Fruit fly (Drosophila melanogaster) whole organism, embryonic: ENCODE measurements around the gene rols.

Experiments used
- ATbp ChIP-seq: fragments of 200-800 bp; sonication (Bioruptor generic); optimal IDR thresholded peaks from 2 replicates; lab custom pipeline; 2017; ENCODE audit warnings: missing biosample characterization, mild to moderate bottlenecking, missing genetic modification characterization, missing genetic modification reagents
- Abd-B ChIP-seq: fragments of 200-800 bp; sonication (Bioruptor generic); optimal IDR thresholded peaks from 2 replicates; lab custom pipeline; 2018; ENCODE audit warnings: missing biosample characterization, mild to moderate bottlenecking, missing genetic modification characterization, moderate library complexity
- Aef1 ChIP-seq: fragments of 200-800 bp; sonication (Bioruptor generic); IDR thresholded peaks from 3 replicates; pipeline ENCODE4 v1.3.6; 2022; ENCODE audit warnings: missing biosample characterization, missing genetic modification characterization
- Asciz ChIP-seq: fragments of 200-800 bp; sonication (Bioruptor generic); optimal IDR thresholded peaks from 2 replicates; lab custom pipeline; 2017; ENCODE audit warnings: missing biosample characterization, mild to moderate bottlenecking, missing genetic modification characterization, missing genetic modification reagents
- Blimp-1 ChIP-seq: fragments of 200-800 bp; sonication (Bioruptor generic); optimal IDR thresholded peaks from 3 replicates; lab custom pipeline; 2018; ENCODE audit warnings: missing biosample characterization, missing genetic modification characterization, mild to moderate bottlenecking, moderate library complexity, missing genetic modification reagents
- CG10209 ChIP-seq: fragments of 200-800 bp; sonication (Bioruptor generic); optimal IDR thresholded peaks from 3 replicates; lab custom pipeline; 2017; ENCODE audit warnings: missing biosample characterization, mild to moderate bottlenecking, missing genetic modification characterization, missing genetic modification reagents
- CG1024 ChIP-seq: fragments of 200-800 bp; sonication (Bioruptor generic); IDR thresholded peaks from 2 replicates; pipeline ENCODE4 v1.3.6; 2022; ENCODE audit warnings: missing biosample characterization, missing genetic modification characterization
- CG10267 ChIP-seq: fragments of 200-800 bp; sonication (Bioruptor generic); optimal IDR thresholded peaks from 2 replicates; lab custom pipeline; 2018; ENCODE audit warnings: missing biosample characterization, mild to moderate bottlenecking, missing genetic modification characterization, moderate library complexity
- CG12236 ChIP-seq: fragments of 200-800 bp; sonication (Bioruptor generic); optimal IDR thresholded peaks from 2 replicates; lab custom pipeline; 2016; ENCODE audit warnings: missing biosample characterization, missing genetic modification characterization
- CG13775 ChIP-seq: fragments of 200-800 bp; sonication (Bioruptor generic); optimal IDR thresholded peaks from 3 replicates; lab custom pipeline; 2017; ENCODE audit warnings: missing biosample characterization, mild to moderate bottlenecking, missing genetic modification characterization
- CG15514 ChIP-seq: fragments of 200-800 bp; sonication (Bioruptor generic); optimal IDR thresholded peaks from 3 replicates; lab custom pipeline; 2017; ENCODE audit warnings: missing biosample characterization, missing genetic modification characterization, mild to moderate bottlenecking, moderate library complexity, missing genetic modification reagents
- CG1603 ChIP-seq: fragments of 200-800 bp; sonication (Bioruptor generic); optimal IDR thresholded peaks from 2 replicates; lab custom pipeline; 2019; ENCODE audit warnings: missing biosample characterization, mild to moderate bottlenecking, missing genetic modification characterization, moderate library complexity
- CG16779 ChIP-seq: fragments of 200-800 bp; sonication (Bioruptor generic); IDR thresholded peaks from 2 replicates; pipeline ENCODE4 v1.3.6; 2022; ENCODE audit warnings: missing biosample characterization, missing genetic modification characterization
- CG17328 ChIP-seq: fragments of 200-800 bp; sonication (Bioruptor generic); IDR thresholded peaks from 2 replicates; pipeline ENCODE4 v1.3.6; 2022; ENCODE audit warnings: missing biosample characterization, missing genetic modification characterization
- CG17361 ChIP-seq: fragments of 200-800 bp; sonication (Bioruptor generic); IDR thresholded peaks from 3 replicates; pipeline ENCODE4 v1.3.6; 2022; ENCODE audit warnings: missing biosample characterization, missing genetic modification characterization
- CG2199 ChIP-seq: fragments of 200-800 bp; sonication (Bioruptor generic); IDR thresholded peaks from 3 replicates; pipeline ENCODE4 v1.3.6; 2022; ENCODE audit warnings: missing biosample characterization, missing genetic modification characterization
- CG30431 ChIP-seq: fragments of 200-800 bp; sonication (Bioruptor generic); optimal IDR thresholded peaks from 2 replicates; lab custom pipeline; 2017; ENCODE audit warnings: missing biosample characterization, missing genetic modification characterization
- CG3065 ChIP-seq: fragments of 200-800 bp; sonication (Bioruptor generic); optimal IDR thresholded peaks from 2 replicates; lab custom pipeline; 2016; ENCODE audit warnings: missing biosample characterization, missing genetic modification characterization
- CG34376 ChIP-seq: fragments of 200-800 bp; sonication (Bioruptor generic); optimal IDR thresholded peaks from 2 replicates; lab custom pipeline; 2018; ENCODE audit warnings: missing biosample characterization, mild to moderate bottlenecking, missing genetic modification characterization
- CG7963 ChIP-seq: fragments of 200-800 bp; sonication (Bioruptor generic); IDR thresholded peaks from 3 replicates; pipeline ENCODE4 v1.3.6; 2022; ENCODE audit warnings: missing biosample characterization, missing genetic modification characterization; ENCODE audit not compliant: partially characterized antibody
- CG9797 ChIP-seq: fragments of 200-800 bp; sonication (Bioruptor generic); optimal IDR thresholded peaks from 3 replicates; lab custom pipeline; 2018; ENCODE audit warnings: missing biosample characterization, mild to moderate bottlenecking, missing genetic modification characterization
- Dfd ChIP-seq, 2 experiments: fragments of >200 bp; optimal IDR thresholded peaks; 2 replicates each; lab custom pipeline; 2017; ENCODE audit warnings: missing biosample characterization in 2 of 2, missing genetic modification characterization in 2 of 2
- HmgD ChIP-seq: fragments of 200-800 bp; sonication (Bioruptor generic); optimal IDR thresholded peaks from 3 replicates; lab custom pipeline; 2016; ENCODE audit warnings: missing biosample characterization, missing genetic modification characterization
- Hr3 ChIP-seq: fragments of 200-800 bp; sonication (Bioruptor generic); optimal IDR thresholded peaks from 3 replicates; lab custom pipeline; 2016; ENCODE audit warnings: missing biosample characterization, missing genetic modification characterization
- Hr51 ChIP-seq, 2 experiments: fragments of 200-800 bp; sonication (Bioruptor generic); optimal IDR thresholded peaks; 2 replicates in 1 of 2; 3 replicates in 1 of 2; lab custom pipeline; 2016 to 2018; ENCODE audit warnings: missing biosample characterization in 2 of 2, missing genetic modification characterization in 2 of 2, mild to moderate bottlenecking in 1 of 2, moderate library complexity in 1 of 2
- Optix ChIP-seq: fragments of 200-800 bp; sonication (Bioruptor generic); IDR thresholded peaks from 3 replicates; pipeline ENCODE4 v1.3.6; 2022; ENCODE audit warnings: missing biosample characterization, missing genetic modification characterization
- Ravus ChIP-seq: fragments of 200-800 bp; sonication (Bioruptor generic); IDR thresholded peaks from 2 replicates; pipeline ENCODE4 v1.3.6; 2022; ENCODE audit warnings: missing biosample characterization, missing genetic modification characterization
- Ssrp ChIP-seq: fragments of 200-800 bp; sonication (Bioruptor generic); optimal IDR thresholded peaks from 2 replicates; lab custom pipeline; 2018; ENCODE audit warnings: missing biosample characterization, mild to moderate bottlenecking, missing genetic modification characterization, moderate library complexity
- Taf1 ChIP-seq: fragments of 200-800 bp; sonication (Bioruptor generic); IDR thresholded peaks from 2 replicates; pipeline ENCODE4 v1.3.6; 2022; ENCODE audit warnings: missing biosample characterization, missing genetic modification characterization
- Vsx1 ChIP-seq: fragments of 200-800 bp; sonication (Bioruptor generic); optimal IDR thresholded peaks from 2 replicates; lab custom pipeline; 2017; ENCODE audit warnings: missing biosample characterization, mild to moderate bottlenecking, missing genetic modification characterization, missing genetic modification reagents
- ewg ChIP-seq: fragments of 200-800 bp; sonication (Bioruptor generic); optimal IDR thresholded peaks from 3 replicates; lab custom pipeline; 2017; ENCODE audit warnings: mild to moderate bottlenecking, missing biosample characterization, missing genetic modification reagents, missing genetic modification characterization
- kni ChIP-seq: fragments of 200-800 bp; sonication (Bioruptor generic); optimal IDR thresholded peaks from 3 replicates; lab custom pipeline; 2017; ENCODE audit warnings: mild to moderate bottlenecking, missing biosample characterization, missing genetic modification reagents, missing genetic modification characterization
- lov ChIP-seq, 2 experiments: fragments of 200-800 bp in 1 of 2; fragments of >200 bp in 1 of 2; sonication (Bioruptor generic) in 1 of 2; IDR thresholded peaks in 1 of 2; optimal IDR thresholded peaks in 1 of 2; 2 replicates in 1 of 2; 3 replicates in 1 of 2; pipeline versions ENCODE4 v1.3.6 to Lab custom; 2017 to 2022; ENCODE audit warnings: missing biosample characterization in 1 of 2, missing genetic modification characterization in 1 of 2
- nom ChIP-seq: fragments of 200-800 bp; sonication (Bioruptor generic); optimal IDR thresholded peaks from 2 replicates; lab custom pipeline; 2017; ENCODE audit warnings: missing biosample characterization, missing genetic modification characterization, mild to moderate bottlenecking, moderate library complexity, missing genetic modification reagents
- otp ChIP-seq: fragments of 200-800 bp; sonication (Bioruptor generic); IDR thresholded peaks from 3 replicates; pipeline ENCODE4, ENCODE4 v1.3.6; 2022; ENCODE audit warnings: missing biosample characterization, missing genetic modification characterization
- peb ChIP-seq: fragments of 200-800 bp; sonication (Bioruptor generic); IDR thresholded peaks from 2 replicates; pipeline ENCODE4 v1.3.6; 2022; ENCODE audit warnings: missing biosample characterization, missing genetic modification characterization
- phol ChIP-seq: fragments of 200-800 bp; sonication (Bioruptor generic); optimal IDR thresholded peaks from 3 replicates; lab custom pipeline; 2018; ENCODE audit warnings: missing biosample characterization, mild to moderate bottlenecking, missing genetic modification characterization, moderate library complexity
- sens ChIP-seq: fragments of 200-800 bp; sonication (Bioruptor generic); peaks from one replicate; lab custom pipeline; 2016; ENCODE audit warnings: missing biosample characterization, missing genetic modification characterization
- sob ChIP-seq: fragments of 200-800 bp; sonication (Bioruptor generic); IDR thresholded peaks from 2 replicates; pipeline ENCODE4 v1.3.6; 2022; ENCODE audit warnings: missing biosample characterization, missing genetic modification characterization
- toy ChIP-seq: fragments of 200-800 bp; sonication (Bioruptor generic); IDR thresholded peaks from 2 replicates; pipeline ENCODE4 v1.3.6; 2022; ENCODE audit warnings: missing biosample characterization, missing genetic modification characterization
- ttk ChIP-seq: fragments of 200-800 bp; sonication (Bioruptor generic); IDR thresholded peaks from 2 replicates; pipeline ENCODE4 v2.1.2; 2022; ENCODE audit warnings: missing biosample characterization, missing genetic modification characterization
- twi ChIP-seq: fragments of 200-800 bp; optimal IDR thresholded peaks from 2 replicates; lab custom pipeline; 2019; ENCODE audit warnings: missing biosample characterization, mild to moderate bottlenecking, missing genetic modification characterization, moderate library complexity
- wor ChIP-seq: fragments of 200-800 bp; sonication (Bioruptor generic); IDR thresholded peaks from 2 replicates; pipeline ENCODE4 v1.3.6; 2022; ENCODE audit warnings: missing biosample characterization, missing genetic modification characterization

Gene rols

dm6 chr3L:12101924-12102383, 37.3 kb upstream of the rols start (continued):
- no peak for TF ChIP-seq CG3065 (GFP tag; lab: Kevin White, UChicago)

dm6 chr3L:12099329-12100031, 34.8 kb upstream of the rols start:
- TF ChIP-seq Asciz (GFP tag; lab: Kevin White, UChicago), result no peak
- no peak for TF ChIP-seq Dfd (GFP tag; optimal IDR thresholded peaks at IDR 0.05; lab: Kevin White, UChicago)
- TF ChIP-seq kni (GFP tag; lab: Kevin White, UChicago), result no peak
- TF ChIP-seq CG17328 (GFP tag; lab: Robert Waterston, UW), result no peak
- TF ChIP-seq CG12236 (GFP tag; lab: Kevin White, UChicago), result no peak
- TF ChIP-seq CG34376 (GFP tag; lab: Kevin White, UChicago), result no peak
- no peak for TF ChIP-seq HmgD (GFP tag; lab: Kevin White, UChicago)
- no peak for TF ChIP-seq CG9797 (GFP tag; lab: Kevin White, UChicago)
- TF ChIP-seq CG2199, result peak; percentile 79; the same call in 2 of the 3 replicates
- TF ChIP-seq twi, result peak; percentile 99
- TF ChIP-seq CG1603 (tag; lab: Kevin White, UChicago), result no peak
- TF ChIP-seq Ssrp (tag; lab: Kevin White, UChicago), result no peak
- TF ChIP-seq Aef1 (GFP tag; lab: Robert Waterston, UW), result no peak
- TF ChIP-seq otp (GFP tag; lab: Robert Waterston, UW), result no peak
- no peak for TF ChIP-seq CG30431
- TF ChIP-seq CG16779 (GFP tag; lab: Robert Waterston, UW), result peak; percentile 19; the same call in 1 of the 2 replicates
- peak; percentile 58 for TF ChIP-seq sens
- no peak for TF ChIP-seq wor
- no peak for TF ChIP-seq lov (optimal IDR thresholded peaks at IDR 0.05; lab: Kevin White, UChicago)
- TF ChIP-seq lov (GFP tag; IDR thresholded peaks at IDR 0.05; lab: Robert Waterston, UW), result 0 out of 3 replicates have a peak, but pooled peaks have one; percentile 50
- TF ChIP-seq nom (GFP tag; lab: Kevin White, UChicago), result peak; percentile 49
- no peak for TF ChIP-seq toy (GFP tag; lab: Robert Waterston, UW)
- TF ChIP-seq, all 482 proteins: peak for 6

dm6 chr3L:12096799-12097662, 32.4 kb upstream of the rols start:
- TF ChIP-seq CG7963 (no peak), Blimp-1 (GFP tag; lab: Kevin White, UChicago) (peak; percentile 25), CG1603 (tag; lab: Kevin White, UChicago) (no peak), Hr3 (GFP tag; lab: Kevin White, UChicago) (peak; percentile 15), Asciz (GFP tag; lab: Kevin White, UChicago) (peak; percentile 22), Taf1 (GFP tag; lab: Robert Waterston, UW) (no peak), CG17361 (GFP tag; lab: Robert Waterston, UW) (peak; percentile 68; the same call in 2 of the 3 replicates), Hr51 (GFP tag; optimal IDR thresholded peaks at IDR 0.05; lab: Kevin White, UChicago) (peak in 1 of 2 experiments; percentile 45), CG15514 (GFP tag; lab: Kevin White, UChicago) (no peak), Vsx1 (GFP tag; lab: Kevin White, UChicago) (no peak), sob (GFP tag; lab: Robert Waterston, UW) (peak; percentile 49; the same call in 1 of the 2 replicates), CG10267 (peak; percentile 12), ewg (no peak), CG1024 (GFP tag; lab: Robert Waterston, UW) (no peak), Ravus (GFP tag; lab: Robert Waterston, UW) (no peak), CG13775 (GFP tag; lab: Kevin White, UChicago) (peak; percentile 11), peb (GFP tag; lab: Robert Waterston, UW) (no peak), phol (tag; lab: Kevin White, UChicago) (peak; percentile 54), CG10209 (peak; percentile 22), Optix (GFP tag; lab: Robert Waterston, UW) (no peak), ATbp (GFP tag; lab: Kevin White, UChicago) (no peak), ttk (GFP tag; lab: Robert Waterston, UW) (0 out of 2 replicates have a peak, but pooled peaks have one; percentile 44), Abd-B (GFP tag; lab: Kevin White, UChicago) (no peak)
